Worm (Caenorhabditis elegans) whole organism, L2 larva: Measurements from ENCODE around the gene srt-59.

Source experiments
- ceh-16 ChIP-seq: fragments of 150-350 bp; optimal IDR thresholded peaks from 2 replicates; lab custom pipeline; 2014; ENCODE audit warnings: missing biosample characterization, missing genetic modification characterization
- dmd-4 ChIP-seq: sonication (generic microtip); optimal IDR thresholded peaks from 2 replicates; lab custom pipeline; 2017; ENCODE audit warnings: missing biosample characterization, missing genetic modification characterization
- nhr-11 ChIP-seq: fragments of 150-350 bp; optimal IDR thresholded peaks from 2 replicates; lab custom pipeline; 2014; ENCODE audit warnings: missing biosample characterization, missing genetic modification characterization
- nhr-21 ChIP-seq: fragments of 150-350 bp; optimal IDR thresholded peaks from 2 replicates; lab custom pipeline; 2014; ENCODE audit warnings: missing biosample characterization, missing genetic modification characterization
- unc-62 ChIP-seq: fragments of 150-350 bp; optimal IDR thresholded peaks from 2 replicates; lab custom pipeline; 2014; ENCODE audit warnings: missing biosample characterization, missing genetic modification reagents, missing genetic modification characterization

ce11 chrIV:631869-632268 is 30.4 kb upstream of the srt-59 start:
- no peak for TF ChIP-seq nhr-11 (tag; lab: Kevin White, UChicago)
- no peak for TF ChIP-seq nhr-21 (tag; lab: Kevin White, UChicago)
- no peak for TF ChIP-seq ceh-16 (tag; lab: Kevin White, UChicago)
- TF ChIP-seq dmd-4 (tag; lab: Kevin White, UChicago) = no peak
- no peak for TF ChIP-seq unc-62
